Worm (Caenorhabditis elegans): ENCODE results near the gene C09G5.7.

DNA sequence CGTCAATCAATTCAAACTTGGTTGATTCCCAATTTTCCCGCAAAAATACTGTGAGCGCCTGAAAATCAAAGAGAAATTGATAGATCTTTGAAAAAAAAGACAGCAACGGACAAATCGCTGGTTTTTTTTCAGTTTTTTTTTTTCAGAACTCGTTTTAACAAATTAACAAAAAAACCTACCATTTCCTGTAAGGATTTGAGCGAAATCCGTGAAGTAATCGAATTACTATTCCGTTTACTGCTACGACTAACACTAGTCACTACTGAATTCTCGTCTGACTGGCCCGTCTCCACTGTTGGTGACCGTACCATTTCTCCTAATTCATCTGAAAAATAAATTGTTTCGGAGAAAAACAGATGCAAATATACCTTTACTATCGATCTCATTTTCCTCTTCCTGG lies 44.7 kb downstream of the C09G5.7 start:
- TF ChIP-seq zag-1 (tag; optimal IDR thresholded peaks at IDR 0.05) (no peak), lsy-2 (tag; optimal IDR thresholded peaks at IDR 0.05) (no peak), pha-4 (GFP tag; IDR thresholded peaks at IDR 0.05) (no peak), pha-4 (tag; optimal IDR thresholded peaks at IDR 0.05) (no peak)

Data from whole organism, L4 larva.